Fruit fly (Drosophila melanogaster) whole organism, embryonic: ENCODE results near the gene SoxN.

Source experiments
- Awh ChIP-seq: fragments of 200-800 bp; sonication (Bioruptor generic); IDR thresholded peaks from 2 replicates; pipeline ENCODE4, ENCODE4 v1.3.6; 2022; ENCODE audit warnings: missing biosample characterization, missing genetic modification characterization
- CG12104 ChIP-seq: fragments of 200-800 bp; sonication (Bioruptor generic); optimal IDR thresholded peaks from 3 replicates; lab custom pipeline; 2016; ENCODE audit warnings: missing biosample characterization, missing genetic modification characterization
- CG12769 ChIP-seq: fragments of 200-800 bp; sonication (Bioruptor generic); optimal IDR thresholded peaks from 2 replicates; lab custom pipeline; 2019; ENCODE audit warnings: missing biosample characterization, mild to moderate bottlenecking, missing genetic modification characterization, moderate library complexity
- CG13894 ChIP-seq: fragments of 200-800 bp; sonication (Bioruptor generic); optimal IDR thresholded peaks from 3 replicates; lab custom pipeline; 2018; ENCODE audit warnings: missing biosample characterization, mild to moderate bottlenecking, missing genetic modification characterization, moderate library complexity
- CG14710 ChIP-seq: fragments of 200-800 bp; sonication (Bioruptor generic); optimal IDR thresholded peaks from 3 replicates; lab custom pipeline; 2019; ENCODE audit warnings: missing biosample characterization, mild to moderate bottlenecking, missing genetic modification characterization, moderate library complexity
- CG15479 ChIP-seq: fragments of 200-800 bp; sonication (Bioruptor generic); optimal IDR thresholded peaks from 3 replicates; lab custom pipeline; 2019; ENCODE audit warnings: missing biosample characterization, mild to moderate bottlenecking, missing genetic modification characterization, moderate library complexity
- CG1603 ChIP-seq: fragments of 200-800 bp; sonication (Bioruptor generic); optimal IDR thresholded peaks from 2 replicates; lab custom pipeline; 2019; ENCODE audit warnings: missing biosample characterization, mild to moderate bottlenecking, missing genetic modification characterization, moderate library complexity
- CG16863 ChIP-seq: fragments of 200-800 bp; sonication (Bioruptor generic); optimal IDR thresholded peaks from 3 replicates; lab custom pipeline; 2016; ENCODE audit warnings: missing biosample characterization, missing genetic modification characterization
- CG17385 ChIP-seq: fragments of 200-800 bp; sonication (Bioruptor generic); optimal IDR thresholded peaks from 3 replicates; lab custom pipeline; 2018; ENCODE audit warnings: missing biosample characterization, mild to moderate bottlenecking, missing genetic modification characterization
- CG30020 ChIP-seq: fragments of 200-800 bp; optimal IDR thresholded peaks from 2 replicates; lab custom pipeline; 2019; ENCODE audit warnings: missing biosample characterization, mild to moderate bottlenecking, missing genetic modification characterization, moderate library complexity
- CG33213 ChIP-seq: fragments of 200-800 bp; sonication (Bioruptor generic); optimal IDR thresholded peaks from 3 replicates; lab custom pipeline; 2016; ENCODE audit warnings: missing biosample characterization, missing genetic modification characterization
- CG4328 ChIP-seq: fragments of 200-800 bp; sonication (Bioruptor generic); optimal IDR thresholded peaks from 3 replicates; lab custom pipeline; 2017; ENCODE audit warnings: missing biosample characterization, missing genetic modification reagents, missing genetic modification characterization
- CG5953 ChIP-seq: fragments of 200-800 bp; sonication (Bioruptor generic); IDR thresholded peaks from 2 replicates; pipeline ENCODE4 v1.3.6; 2022; ENCODE audit warnings: missing biosample characterization, missing genetic modification characterization
- CG7271 ChIP-seq: fragments of 200-800 bp; sonication (Bioruptor generic); optimal IDR thresholded peaks from 2 replicates; lab custom pipeline; 2018; ENCODE audit warnings: missing biosample characterization, mild to moderate bottlenecking, missing genetic modification characterization, moderate library complexity
- CG7372 ChIP-seq: fragments of 200-800 bp; sonication (Bioruptor generic); IDR thresholded peaks from 2 replicates; pipeline ENCODE4 v1.3.6; 2022; ENCODE audit warnings: missing biosample characterization, missing genetic modification characterization
- CG7786 ChIP-seq: fragments of 200-800 bp; sonication (Bioruptor generic); optimal IDR thresholded peaks from 2 replicates; lab custom pipeline; 2016; ENCODE audit warnings: missing biosample characterization, missing genetic modification characterization
- CG8478 ChIP-seq: fragments of >200 bp; optimal IDR thresholded peaks from 2 replicates; lab custom pipeline; 2018
- D ChIP-seq, 2 experiments: fragments of 200-800 bp in 1 of 2; fragments of >200 bp in 1 of 2; sonication (Bioruptor generic) in 1 of 2; optimal IDR thresholded peaks; 2 replicates in 1 of 2; 3 replicates in 1 of 2; lab custom pipeline; 2017; ENCODE audit warnings: mild to moderate bottlenecking in 1 of 2, missing biosample characterization in 1 of 2, missing genetic modification characterization in 1 of 2, missing genetic modification reagents in 1 of 2
- D19B ChIP-seq: fragments of 200-800 bp; sonication (Bioruptor generic); optimal IDR thresholded peaks from 2 replicates; lab custom pipeline; 2017; ENCODE audit warnings: missing biosample characterization, mild to moderate bottlenecking, missing genetic modification characterization
- ERR ChIP-seq: fragments of 200-800 bp; sonication (Bioruptor generic); optimal IDR thresholded peaks from 2 replicates; lab custom pipeline; 2016; ENCODE audit warnings: missing biosample characterization, missing genetic modification characterization
- Ets97D ChIP-seq: fragments of 200-800 bp; sonication (Bioruptor generic); optimal IDR thresholded peaks from 3 replicates; lab custom pipeline; 2016; ENCODE audit warnings: missing biosample characterization, missing genetic modification characterization
- H2.0 ChIP-seq: fragments of 200-800 bp; sonication (Bioruptor generic); IDR thresholded peaks from 2 replicates; pipeline ENCODE4 v1.3.6; 2022; ENCODE audit warnings: missing biosample characterization, missing genetic modification characterization
- Hr39 ChIP-seq: fragments of >200 bp; optimal IDR thresholded peaks from 2 replicates; lab custom pipeline; 2017
- Hsf ChIP-seq: fragments of 200-800 bp; sonication (Bioruptor generic); optimal IDR thresholded peaks from 3 replicates; lab custom pipeline; 2016; ENCODE audit warnings: missing biosample characterization, missing genetic modification characterization
- Mad ChIP-seq: fragments of 200-800 bp; sonication (Bioruptor generic); optimal IDR thresholded peaks from 2 replicates; lab custom pipeline; 2016; ENCODE audit warnings: missing biosample characterization, missing genetic modification characterization
- Med ChIP-seq: fragments of 200-800 bp; sonication (Bioruptor generic); peaks from one replicate; lab custom pipeline; 2016; ENCODE audit warnings: missing biosample characterization, missing genetic modification characterization, mild to moderate bottlenecking, inconsistent platforms, moderate library complexity
- NFAT ChIP-seq: fragments of 200-800 bp; sonication (Bioruptor generic); IDR thresholded peaks from 2 replicates; pipeline ENCODE4 v1.3.6; 2022; ENCODE audit warnings: missing biosample characterization, missing genetic modification characterization
- Nf-YC ChIP-seq: fragments of 200-800 bp; optimal IDR thresholded peaks from 3 replicates; lab custom pipeline; 2019; ENCODE audit warnings: missing biosample characterization, mild to moderate bottlenecking, missing genetic modification characterization, moderate library complexity
- Poxn ChIP-seq: fragments of 200-800 bp; sonication (Bioruptor generic); IDR thresholded peaks from 2 replicates; pipeline ENCODE4 v1.3.6; 2022; ENCODE audit warnings: missing biosample characterization, missing genetic modification characterization
- Usf ChIP-seq: fragments of 200-800 bp; sonication (Bioruptor generic); optimal IDR thresholded peaks from 2 replicates; lab custom pipeline; 2017; ENCODE audit warnings: missing genotype, missing biosample characterization, missing genetic modification characterization
- abd-A ChIP-seq: fragments of 200-800 bp; sonication (Bioruptor generic); optimal IDR thresholded peaks from 3 replicates; lab custom pipeline; 2019; ENCODE audit warnings: missing biosample characterization, mild to moderate bottlenecking, missing genetic modification characterization, moderate library complexity
- bab2 ChIP-seq: fragments of 200-800 bp; sonication (Bioruptor generic); optimal IDR thresholded peaks from 2 replicates; lab custom pipeline; 2016; ENCODE audit warnings: missing biosample characterization, missing genetic modification characterization
- chinmo ChIP-seq: fragments of 200-800 bp; sonication (Bioruptor generic); IDR thresholded peaks from 4 replicates; pipeline ENCODE4 v1.3.6; 2022; ENCODE audit warnings: missing biosample characterization, missing genetic modification characterization; ENCODE audit not compliant: partially characterized antibody
- chm ChIP-seq: fragments of 200-800 bp; sonication (Bioruptor generic); IDR thresholded peaks from 2 replicates; pipeline ENCODE4 v1.3.6; 2022; ENCODE audit warnings: missing biosample characterization, missing genetic modification characterization
- dimm ChIP-seq: fragments of 200-800 bp; sonication (Bioruptor generic); IDR thresholded peaks from 2 replicates; pipeline ENCODE4 v1.3.6; 2022; ENCODE audit warnings: missing biosample characterization, missing genetic modification characterization
- grau ChIP-seq: fragments of 200-800 bp; optimal IDR thresholded peaks from 3 replicates; lab custom pipeline; 2019; ENCODE audit warnings: missing biosample characterization, mild to moderate bottlenecking, missing genetic modification characterization, moderate library complexity
- grn ChIP-seq: fragments of 200-800 bp; sonication (Bioruptor generic); optimal IDR thresholded peaks from 3 replicates; lab custom pipeline; 2017; ENCODE audit warnings: missing biosample characterization, missing genetic modification characterization
- gsb ChIP-seq: fragments of 200-800 bp; sonication (Bioruptor generic); IDR thresholded peaks from 2 replicates; pipeline ENCODE4 v1.3.6; 2022; ENCODE audit warnings: missing biosample characterization, missing genetic modification characterization
- jing ChIP-seq: fragments of 200-800 bp; sonication (Bioruptor generic); optimal IDR thresholded peaks from 2 replicates; lab custom pipeline; 2018; ENCODE audit warnings: missing biosample characterization, mild to moderate bottlenecking, missing genetic modification characterization
- mld ChIP-seq: fragments of 200-800 bp; sonication (Bioruptor generic); IDR thresholded peaks from 3 replicates; pipeline ENCODE4 v1.3.6; 2022; ENCODE audit warnings: missing biosample characterization, missing genetic modification characterization; ENCODE audit not compliant: partially characterized antibody
- peb ChIP-seq: fragments of 200-800 bp; sonication (Bioruptor generic); IDR thresholded peaks from 2 replicates; pipeline ENCODE4 v1.3.6; 2022; ENCODE audit warnings: missing biosample characterization, missing genetic modification characterization
- pnt ChIP-seq: fragments of 200-800 bp; sonication (Bioruptor generic); optimal IDR thresholded peaks from 3 replicates; lab custom pipeline; 2016; ENCODE audit warnings: missing biosample characterization, missing genetic modification characterization
- pum ChIP-seq: fragments of 200-800 bp; sonication (Bioruptor generic); optimal IDR thresholded peaks from 2 replicates; lab custom pipeline; 2016; ENCODE audit warnings: missing biosample characterization, missing genetic modification characterization
- pzg ChIP-seq: fragments of 200-800 bp; sonication (Bioruptor generic); optimal IDR thresholded peaks from 3 replicates; lab custom pipeline; 2018; ENCODE audit warnings: missing biosample characterization, mild to moderate bottlenecking, missing genetic modification characterization, moderate library complexity
- row ChIP-seq: fragments of 200-800 bp; sonication (Bioruptor generic); IDR thresholded peaks from 3 replicates; pipeline ENCODE4 v1.3.6; 2022; ENCODE audit warnings: missing biosample characterization, missing genetic modification characterization
- sd ChIP-seq: fragments of 200-800 bp; sonication (Bioruptor generic); optimal IDR thresholded peaks from 3 replicates; lab custom pipeline; 2018; ENCODE audit warnings: missing biosample characterization, mild to moderate bottlenecking, missing genetic modification characterization, moderate library complexity
- sr ChIP-seq: fragments of 200-800 bp; sonication (Bioruptor generic); IDR thresholded peaks from 3 replicates; pipeline ENCODE4 v1.3.6; 2022; ENCODE audit warnings: missing biosample characterization, missing genetic modification characterization
- trem ChIP-seq: fragments of 200-800 bp; optimal IDR thresholded peaks from 3 replicates; lab custom pipeline; 2019; ENCODE audit warnings: missing biosample characterization, mild to moderate bottlenecking, missing genetic modification characterization, moderate library complexity
- vvl ChIP-seq: fragments of 200-800 bp; sonication (Bioruptor generic); IDR thresholded peaks from 2 replicates; pipeline ENCODE4 v1.3.6; 2022; ENCODE audit warnings: missing biosample characterization, missing genetic modification characterization

SoxN gene

DNA sequence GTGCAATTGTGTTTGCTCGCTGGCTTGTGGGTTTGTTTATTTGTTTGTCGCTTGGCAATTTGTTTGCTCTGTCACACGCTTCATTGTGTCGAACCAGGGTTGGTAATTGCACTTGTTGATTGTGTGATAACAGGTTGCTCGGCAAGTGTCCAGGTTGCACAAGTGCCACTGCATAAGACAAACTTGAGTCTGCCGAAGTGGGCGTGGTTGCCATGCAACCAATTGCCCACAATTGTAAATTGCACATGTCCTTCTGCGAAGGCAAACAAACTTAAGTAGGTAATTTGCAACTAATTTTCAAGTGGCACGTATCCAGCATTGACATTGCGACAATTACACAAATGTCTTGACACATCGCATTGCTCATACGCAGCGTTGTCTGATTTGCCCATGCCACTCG is 13.7 kb downstream of the SoxN start:
- no peak for TF ChIP-seq CG16863 (GFP tag; lab: Kevin White, UChicago)
- peak; percentile 81 for TF ChIP-seq CG15479 (GFP tag; lab: Kevin White, UChicago)
- no peak for TF ChIP-seq CG7271 (tag; lab: Kevin White, UChicago)
- TF ChIP-seq CG12104 (GFP tag; lab: Kevin White, UChicago) = no peak
- TF ChIP-seq sr (GFP tag; lab: Robert Waterston, UW) = no peak
- no peak for TF ChIP-seq gsb (GFP tag; lab: Robert Waterston, UW)
- TF ChIP-seq CG17385 = no peak
- TF ChIP-seq Hsf = no peak
- no peak for TF ChIP-seq trem
- TF ChIP-seq chm (GFP tag; lab: Robert Waterston, UW) = no peak
- no peak for TF ChIP-seq CG5953 (GFP tag; lab: Robert Waterston, UW)
- no peak for TF ChIP-seq Poxn (GFP tag; lab: Robert Waterston, UW)
- TF ChIP-seq mld = no peak
- TF ChIP-seq CG30020 (tag; lab: Kevin White, UChicago) = no peak
- TF ChIP-seq D (optimal IDR thresholded peaks at IDR 0.05; lab: Kevin White, UChicago) = peak; percentile 76
- no peak for TF ChIP-seq D (GFP tag; optimal IDR thresholded peaks at IDR 0.05; lab: Kevin White, UChicago)
- peak; percentile 20; the same call in 1 of the 2 replicates for TF ChIP-seq CG7372 (GFP tag; lab: Robert Waterston, UW)
- no peak for TF ChIP-seq D19B (GFP tag; lab: Kevin White, UChicago)
- peak; percentile 68 for TF ChIP-seq CG8478 (lab: Kevin White, UChicago)
- no peak for TF ChIP-seq pnt (GFP tag; lab: Kevin White, UChicago)

DNA sequence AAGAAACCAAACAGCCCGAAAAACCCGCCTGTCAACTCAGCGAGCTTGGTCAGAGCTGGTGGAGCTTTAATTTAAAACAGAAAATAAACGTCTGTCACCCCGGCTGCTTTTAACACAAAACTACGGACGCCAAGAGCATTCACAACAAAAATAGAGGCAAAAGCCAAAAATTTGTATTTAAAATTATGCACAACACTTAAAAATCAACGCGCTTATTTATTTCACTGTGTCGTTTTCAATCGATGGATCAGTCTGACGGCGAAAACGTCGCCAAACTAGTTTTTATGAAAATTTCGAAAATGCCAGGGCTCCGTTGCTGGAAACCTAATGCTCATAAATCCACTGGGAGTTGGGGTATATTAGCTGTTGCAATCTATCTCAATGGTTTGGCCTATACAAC is 15.3 kb downstream of the SoxN start:
- TF ChIP-seq bab2 (GFP tag; lab: Kevin White, UChicago) (no peak), CG13894 (tag; lab: Kevin White, UChicago) (peak; percentile 30), CG12769 (peak; percentile 0), vvl (GFP tag; lab: Robert Waterston, UW) (peak; percentile 90), CG33213 (GFP tag; lab: Kevin White, UChicago) (no peak), dimm (GFP tag; lab: Robert Waterston, UW) (no peak), chinmo (GFP tag; lab: Robert Waterston, UW) (peak; percentile 89; the same call in 3 of the 4 replicates), CG4328 (GFP tag; lab: Kevin White, UChicago) (no peak), Awh (GFP tag; lab: Robert Waterston, UW) (peak; percentile 50; the same call in 1 of the 2 replicates), Med (peak; percentile 22), abd-A (tag; lab: Kevin White, UChicago) (peak; percentile 95), Hr39 (lab: Kevin White, UChicago) (no peak), jing (no peak), sd (tag; lab: Kevin White, UChicago) (peak; percentile 67)

- TF ChIP-seq Ets97D (GFP tag; lab: Kevin White, UChicago) (no peak), CG1603 (tag; lab: Kevin White, UChicago) (no peak), NFAT (GFP tag; lab: Robert Waterston, UW) (no peak), jing (peak; percentile 17), grau (tag; lab: Kevin White, UChicago) (no peak), CG14710 (tag; lab: Kevin White, UChicago) (no peak), peb (GFP tag; lab: Robert Waterston, UW) (no peak), CG12769 (no peak), grn (GFP tag; lab: Kevin White, UChicago) (peak; percentile 67), pzg (GFP tag; lab: Kevin White, UChicago) (no peak), CG7786 (GFP tag; lab: Kevin White, UChicago) (no peak), ERR (GFP tag; lab: Kevin White, UChicago) (no peak), Mad (no peak), H2.0 (GFP tag; lab: Robert Waterston, UW) (no peak), row (GFP tag; lab: Robert Waterston, UW) (no peak), Usf (GFP tag; lab: Kevin White, UChicago) (no peak), Nf-YC (tag; lab: Kevin White, UChicago) (no peak), pum (GFP tag; lab: Kevin White, UChicago) (no peak)
Observed at dm6 chr2L:8841490-8842261, 16.2 kb downstream of the SoxN start.
